Worm (Caenorhabditis elegans) whole organism, early embryonic: ENCODE results near the gene tos-1.

Experiments
- B0310.2 ChIP-seq: sonication (generic microtip); optimal IDR thresholded peaks from 2 replicates; lab custom pipeline; 2016; ENCODE audit warnings: mild to moderate bottlenecking, missing genetic modification characterization, missing compliant biosample characterization
- F13C5.2 ChIP-seq: sonication (generic microtip); optimal IDR thresholded peaks from 2 replicates; lab custom pipeline; 2017; ENCODE audit warnings: mild to moderate bottlenecking, missing genetic modification characterization, inconsistent platforms, missing compliant biosample characterization
- aly-1 ChIP-seq: sonication (generic microtip); optimal IDR thresholded peaks from 2 replicates; lab custom pipeline; 2016; ENCODE audit warnings: missing genetic modification characterization, missing compliant biosample characterization
- ama-1 ChIP-seq: fragments of 150-350 bp; optimal IDR thresholded peaks from 2 replicates; lab custom pipeline; 2014
- ceh-13 ChIP-seq: fragments of 200-800 bp; sonication (Bioruptor generic); optimal IDR thresholded peaks from 2 replicates; lab custom pipeline; 2018; ENCODE audit warnings: mild to moderate bottlenecking, missing genetic modification characterization, missing compliant biosample characterization
- ceh-36 ChIP-seq: sonication (generic microtip); optimal IDR thresholded peaks from 2 replicates; lab custom pipeline; 2016; ENCODE audit warnings: missing genetic modification characterization, inconsistent platforms, missing compliant biosample characterization
- ets-7 ChIP-seq: sonication (generic microtip); optimal IDR thresholded peaks from 2 replicates; lab custom pipeline; 2016; ENCODE audit warnings: missing genotype, missing genetic modification characterization, missing compliant biosample characterization
- flt-1 ChIP-seq: fragments of 200-800 bp; sonication (Bioruptor generic); IDR thresholded peaks from 2 replicates; pipeline ENCODE4 v1.3.6; 2022; ENCODE audit warnings: missing genetic modification characterization, missing compliant biosample characterization
- hmbx-1 ChIP-seq: sonication (generic microtip); optimal IDR thresholded peaks from 2 replicates; lab custom pipeline; 2016; ENCODE audit warnings: mild to moderate bottlenecking, missing genetic modification characterization, missing compliant biosample characterization
- hmg-4 ChIP-seq: fragments of 200-800 bp; sonication (Bioruptor generic); optimal IDR thresholded peaks from 2 replicates; lab custom pipeline; 2018; ENCODE audit warnings: mild to moderate bottlenecking, missing genetic modification characterization, missing compliant biosample characterization
- hnd-1 ChIP-seq: sonication (generic microtip); optimal IDR thresholded peaks from 2 replicates; lab custom pipeline; 2016; ENCODE audit warnings: missing genetic modification characterization, missing compliant biosample characterization
- pes-1 ChIP-seq: fragments of 200-800 bp; sonication (Bioruptor generic); IDR thresholded peaks from 2 replicates; pipeline ENCODE4 v1.3.6; 2022; ENCODE audit warnings: missing genetic modification reagents, missing genetic modification characterization, missing compliant biosample characterization
- scrt-1 ChIP-seq: fragments of 200-800 bp; sonication (Bioruptor generic); IDR thresholded peaks from 2 replicates; pipeline ENCODE4 v1.3.6; 2022; ENCODE audit warnings: missing genetic modification characterization, missing compliant biosample characterization
- sea-1 ChIP-seq: fragments of 200-800 bp; sonication (Bioruptor generic); conservative IDR thresholded peaks from 2 replicates; pipeline ENCODE4 v1.3.6; 2022; ENCODE audit warnings: missing genetic modification characterization, missing compliant biosample characterization
- tbx-11 ChIP-seq: fragments of 200-800 bp; sonication (Bioruptor generic); IDR thresholded peaks from 2 replicates; pipeline ENCODE4 v1.3.6; 2022; ENCODE audit warnings: missing genetic modification characterization, missing compliant biosample characterization
- tbx-37 ChIP-seq: fragments of 200-800 bp; sonication (Bioruptor generic); conservative IDR thresholded peaks from 2 replicates; pipeline ENCODE4 v1.3.6; 2022; ENCODE audit warnings: missing genetic modification reagents, missing genetic modification characterization, missing compliant biosample characterization
- tra-4 ChIP-seq: sonication (generic microtip); optimal IDR thresholded peaks from 2 replicates; lab custom pipeline; 2017; ENCODE audit warnings: missing genetic modification characterization, missing compliant biosample characterization

Gene tos-1

ce11 chrV:9316970-9317369, 27.0 kb downstream of the tos-1 start:
- TF ChIP-seq B0310.2 (no peak), ets-7 (tag; lab: Kevin White, UChicago) (no peak)

- no peak for TF ChIP-seq flt-1 (GFP tag; lab: Robert Waterston, UW)
- TF ChIP-seq tbx-37 (GFP tag; lab: Robert Waterston, UW), result no peak
- no peak for TF ChIP-seq sea-1 (GFP tag; lab: Robert Waterston, UW)
- TF ChIP-seq hmg-4 (GFP tag; lab: Kevin White, UChicago), result no peak
- TF ChIP-seq B0310.2, result no peak
- TF ChIP-seq ceh-13 (GFP tag; lab: Kevin White, UChicago), result no peak
- TF ChIP-seq hnd-1 (tag; lab: Kevin White, UChicago), result no peak
- no peak for TF ChIP-seq scrt-1
- TF ChIP-seq aly-1 (tag; lab: Kevin White, UChicago), result no peak
Observed at ce11 chrV:9314408-9314807, 29.6 kb downstream of the tos-1 start.

ce11 chrV:9312377-9312776, 31.6 kb downstream of the tos-1 start:
- TF ChIP-seq tbx-37 (GFP tag; lab: Robert Waterston, UW) (no peak), hmbx-1 (tag; lab: Kevin White, UChicago) (no peak), B0310.2 (no peak), ceh-13 (GFP tag; lab: Kevin White, UChicago) (no peak), aly-1 (tag; lab: Kevin White, UChicago) (no peak), hnd-1 (tag; lab: Kevin White, UChicago) (no peak), sea-1 (GFP tag; lab: Robert Waterston, UW) (no peak), ets-7 (tag; lab: Kevin White, UChicago) (no peak), ceh-36 (no peak), scrt-1 (no peak), hmg-4 (GFP tag; lab: Kevin White, UChicago) (no peak), tbx-11 (GFP tag; lab: Robert Waterston, UW) (no peak), ama-1 (lab: Kevin White, UChicago) (no peak), F13C5.2 (tag; lab: Kevin White, UChicago) (no peak), flt-1 (GFP tag; lab: Robert Waterston, UW) (no peak)

ce11 chrV:9305116-9305515, 38.9 kb downstream of the tos-1 start, which contains the start of gene F44A2.3:
TSS of gene F44A2.3 (plus strand) at chrV:9305416.
- TF ChIP-seq B0310.2 (no peak), hnd-1 (tag; lab: Kevin White, UChicago) (no peak), ceh-13 (GFP tag; lab: Kevin White, UChicago) (no peak), aly-1 (tag; lab: Kevin White, UChicago) (no peak), ets-7 (tag; lab: Kevin White, UChicago) (no peak), F13C5.2 (tag; lab: Kevin White, UChicago) (no peak), tbx-37 (GFP tag; lab: Robert Waterston, UW) (no peak), tbx-11 (GFP tag; lab: Robert Waterston, UW) (no peak), ceh-36 (no peak), scrt-1 (no peak), hmg-4 (GFP tag; lab: Kevin White, UChicago) (no peak), flt-1 (GFP tag; lab: Robert Waterston, UW) (no peak), tra-4 (tag; lab: Kevin White, UChicago) (no peak), hmbx-1 (tag; lab: Kevin White, UChicago) (no peak), ama-1 (lab: Kevin White, UChicago) (no peak), sea-1 (GFP tag; lab: Robert Waterston, UW) (no peak)

- no peak for TF ChIP-seq ama-1 (lab: Kevin White, UChicago)
- TF ChIP-seq ets-7 (tag; lab: Kevin White, UChicago), result no peak
- no peak for TF ChIP-seq B0310.2
- TF ChIP-seq ceh-36, result no peak
- TF ChIP-seq ceh-13 (GFP tag; lab: Kevin White, UChicago), result no peak
- no peak for TF ChIP-seq tra-4 (tag; lab: Kevin White, UChicago)
- TF ChIP-seq hmbx-1 (tag; lab: Kevin White, UChicago), result no peak
- TF ChIP-seq sea-1 (GFP tag; lab: Robert Waterston, UW), result no peak
- no peak for TF ChIP-seq scrt-1
- TF ChIP-seq hnd-1 (tag; lab: Kevin White, UChicago), result no peak
- TF ChIP-seq flt-1 (GFP tag; lab: Robert Waterston, UW), result no peak
- TF ChIP-seq tbx-11 (GFP tag; lab: Robert Waterston, UW), result no peak
- no peak for TF ChIP-seq pes-1 (GFP tag; lab: Robert Waterston, UW)
- no peak for TF ChIP-seq tbx-37 (GFP tag; lab: Robert Waterston, UW)
Observed at ce11 chrV:9303026-9303425, 41.0 kb downstream of the tos-1 start, which contains the start of gene nhr-39. TSS of gene nhr-39 (plus strand) at chrV:9303326.

ce11 chrV:9297332-9297731, 46.7 kb downstream of the tos-1 start, which contains the start of gene F44A2.5:
TSS of gene F44A2.5 (plus strand) at chrV:9297632.
- TF ChIP-seq flt-1 (GFP tag; lab: Robert Waterston, UW), result no peak
- TF ChIP-seq ceh-36, result no peak
- no peak for TF ChIP-seq ama-1 (lab: Kevin White, UChicago)
- TF ChIP-seq sea-1 (GFP tag; lab: Robert Waterston, UW), result no peak
- TF ChIP-seq ceh-13 (GFP tag; lab: Kevin White, UChicago), result no peak
- no peak for TF ChIP-seq hmbx-1 (tag; lab: Kevin White, UChicago)
- TF ChIP-seq aly-1 (tag; lab: Kevin White, UChicago), result no peak

ce11 chrV:9295581-9295980, 48.4 kb downstream of the tos-1 start:
- TF ChIP-seq ceh-13 (GFP tag; lab: Kevin White, UChicago), result no peak
- no peak for TF ChIP-seq tra-4 (tag; lab: Kevin White, UChicago)
- TF ChIP-seq tbx-37 (GFP tag; lab: Robert Waterston, UW), result no peak
- no peak for TF ChIP-seq hmg-4 (GFP tag; lab: Kevin White, UChicago)
- TF ChIP-seq tbx-11 (GFP tag; lab: Robert Waterston, UW), result no peak
- TF ChIP-seq B0310.2, result no peak
- TF ChIP-seq hnd-1 (tag; lab: Kevin White, UChicago), result no peak
